Fruit fly (Drosophila melanogaster) S2 (cell line): ENCODE results near the gene CG7322.

Experiments
- CG8478 ChIP-seq: fragments of >200 bp; optimal IDR thresholded peaks from 2 replicates; lab custom pipeline; 2018
- CTCF ChIP-seq, 2 experiments: fragments of >200 bp; optimal IDR thresholded peaks; 2 replicates each; lab custom pipeline; 2018

DNA sequence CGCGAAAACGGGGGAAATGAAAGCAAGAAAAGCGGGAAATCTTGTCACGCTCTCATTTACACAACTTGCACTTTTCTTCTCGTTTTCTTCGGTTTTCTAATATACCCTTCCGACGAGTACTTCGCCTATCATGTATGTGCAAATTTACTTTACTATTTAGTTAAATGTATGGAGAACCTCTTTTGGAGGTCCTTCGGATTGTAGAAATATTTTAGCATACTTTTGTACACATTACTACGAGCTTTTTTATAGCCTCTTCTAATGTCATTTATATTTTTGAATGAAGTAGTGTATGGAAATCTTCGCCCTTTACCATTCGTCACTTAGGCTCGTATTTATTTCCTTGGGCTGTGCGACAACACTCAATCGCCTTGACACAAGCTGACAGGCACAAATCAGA lies 39.7 kb upstream of the CG7322 start:
- TF ChIP-seq CTCF (optimal IDR thresholded peaks at IDR 0.05; lab: Kevin White, UChicago) (no peak), CG8478 (lab: Kevin White, UChicago) (no peak)
